Worm (Caenorhabditis elegans): ENCODE results near the gene col-12.

DNA sequence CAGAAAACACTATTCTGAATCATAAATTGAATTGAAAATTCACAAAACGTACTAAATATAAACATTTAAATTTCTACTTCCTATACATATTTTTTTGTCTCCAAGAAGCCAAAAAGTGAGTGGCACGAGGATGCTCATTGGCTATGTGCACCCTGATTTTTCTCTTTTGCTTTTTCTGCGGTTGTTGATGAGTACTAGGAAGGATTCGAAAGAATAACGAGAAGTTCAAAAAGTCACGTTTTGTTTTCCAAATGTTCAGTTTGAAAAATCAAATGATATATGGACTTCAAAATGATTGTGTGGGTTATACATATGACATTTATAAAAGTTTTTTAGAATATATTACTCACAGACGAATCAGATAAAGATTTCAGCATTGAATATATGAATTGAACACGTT is 39.7 kb upstream of the col-12 start:
- TF ChIP-seq Y53F4B.3 (GFP tag; IDR thresholded peaks at IDR 0.05) (no peak), F22D6.2 (tag; optimal IDR thresholded peaks at IDR 0.05) (no peak), D2030.7 (GFP tag; IDR thresholded peaks at IDR 0.05) (no peak), xnd-1 (tag; optimal IDR thresholded peaks at IDR 0.05) (no peak), tlf-1 (GFP tag; optimal IDR thresholded peaks at IDR 0.05) (no peak), sptf-2 (GFP tag; optimal IDR thresholded peaks at IDR 0.05) (no peak)

Data from whole organism, young adult.